Fruit fly (Drosophila melanogaster) S2 (cell line): ENCODE results near the gene CG33127.

Experiments used
- CG8478 ChIP-seq: fragments of >200 bp; optimal IDR thresholded peaks from 2 replicates; lab custom pipeline; 2018
- CTCF ChIP-seq, 2 experiments: fragments of >200 bp; optimal IDR thresholded peaks; 2 replicates each; lab custom pipeline; 2018

The CG33127 gene

dm6 chr2L:299038-299437 lies 22.9 kb upstream of the CG33127 start:
- no peak for TF ChIP-seq CTCF (optimal IDR thresholded peaks at IDR 0.05; lab: Kevin White, UChicago)
- no peak for TF ChIP-seq CG8478 (lab: Kevin White, UChicago)

- TF ChIP-seq CG8478 (lab: Kevin White, UChicago): no peak
- no peak for TF ChIP-seq CTCF (optimal IDR thresholded peaks at IDR 0.05; lab: Kevin White, UChicago)
Measured at dm6 chr2L:300006-300405, 21.9 kb upstream of the CG33127 start.

dm6 chr2L:300877-301706 lies 20.8 kb upstream of the CG33127 start:
- TF ChIP-seq CTCF (optimal IDR thresholded peaks at IDR 0.05; lab: Kevin White, UChicago) (no peak), CG8478 (lab: Kevin White, UChicago) (no peak)

dm6 chr2L:303306-303962 lies 18.5 kb upstream of the CG33127 start:
- TF ChIP-seq CTCF (optimal IDR thresholded peaks at IDR 0.05; lab: Kevin White, UChicago): no peak
- no peak for TF ChIP-seq CG8478 (lab: Kevin White, UChicago)

dm6 chr2L:305198-305597 lies 16.7 kb upstream of the CG33127 start:
- TF ChIP-seq CG8478 (lab: Kevin White, UChicago): no peak
- no peak for TF ChIP-seq CTCF (optimal IDR thresholded peaks at IDR 0.05; lab: Kevin White, UChicago)

dm6 chr2L:305646-306045 lies 16.3 kb upstream of the CG33127 start, which contains the start of gene Plc21C:
Gene Plc21C, plus strand, starts transcription at chr2L:305935.
- TF ChIP-seq CTCF (optimal IDR thresholded peaks at IDR 0.05; lab: Kevin White, UChicago) (no peak), CG8478 (lab: Kevin White, UChicago) (no peak)

- TF ChIP-seq CTCF (optimal IDR thresholded peaks at IDR 0.05; lab: Kevin White, UChicago) (no peak), CG8478 (lab: Kevin White, UChicago) (no peak)
Measured at dm6 chr2L:306188-306927, 15.5 kb upstream of the CG33127 start.

dm6 chr2L:307129-307528 lies 14.8 kb upstream of the CG33127 start:
- TF ChIP-seq CG8478 (lab: Kevin White, UChicago): no peak
- TF ChIP-seq CTCF (optimal IDR thresholded peaks at IDR 0.05; lab: Kevin White, UChicago): no peak

- no peak for TF ChIP-seq CTCF (optimal IDR thresholded peaks at IDR 0.05; lab: Kevin White, UChicago)
- no peak for TF ChIP-seq CG8478 (lab: Kevin White, UChicago)
Measured at dm6 chr2L:308194-308706, 13.7 kb upstream of the CG33127 start.

- no peak for TF ChIP-seq CTCF (optimal IDR thresholded peaks at IDR 0.05; lab: Kevin White, UChicago)
- no peak for TF ChIP-seq CG8478 (lab: Kevin White, UChicago)
Measured at dm6 chr2L:309177-309576, 12.7 kb upstream of the CG33127 start.

dm6 chr2L:309812-310431 lies 12.0 kb upstream of the CG33127 start:
- TF ChIP-seq CG8478 (lab: Kevin White, UChicago) (no peak), CTCF (optimal IDR thresholded peaks at IDR 0.05; lab: Kevin White, UChicago) (no peak)

- TF ChIP-seq CG8478 (lab: Kevin White, UChicago): no peak
Measured at dm6 chr2L:319159-319558, 2.7 kb upstream of the CG33127 start, which contains the start of gene CG11912. Gene CG11912, minus strand, starts transcription at chr2L:319259.

dm6 chr2L:319745-320144 lies 2.2 kb upstream of the CG33127 start:
- TF ChIP-seq CG8478 (lab: Kevin White, UChicago): no peak
- no peak for TF ChIP-seq CTCF (optimal IDR thresholded peaks at IDR 0.05; lab: Kevin White, UChicago)

- TF ChIP-seq CG8478 (lab: Kevin White, UChicago) (no peak), CTCF (optimal IDR thresholded peaks at IDR 0.05; lab: Kevin White, UChicago) (no peak)
Measured at dm6 chr2L:321148-321547, 753 bp upstream of the CG33127 start, which contains the start of gene CG11911. Gene CG11911, minus strand, starts transcription at chr2L:321248.
